Worm (Caenorhabditis elegans) whole organism, L2 larva: ENCODE data around the gene K05F1.8.

Source experiments
- ama-1 ChIP-seq: fragments of 150-350 bp; optimal IDR thresholded peaks from 2 replicates; lab custom pipeline; 2018; ENCODE audit warnings: inconsistent platforms
- blmp-1 ChIP-seq: sonication (generic microtip); optimal IDR thresholded peaks from 2 replicates; lab custom pipeline; 2017; ENCODE audit warnings: missing genetic modification characterization, mild to moderate bottlenecking, missing compliant biosample characterization, antibody characterized with exemption, moderate library complexity; ENCODE audit not compliant: insufficient read depth
- ceh-16 ChIP-seq: fragments of 150-350 bp; optimal IDR thresholded peaks from 2 replicates; lab custom pipeline; 2014; ENCODE audit warnings: missing biosample characterization, missing genetic modification characterization
- egl-27 ChIP-seq: sonication (generic microtip); optimal IDR thresholded peaks from 3 replicates; lab custom pipeline; 2017; ENCODE audit warnings: missing biosample characterization, missing genetic modification reagents, missing genetic modification characterization
- elt-1 ChIP-seq: fragments of 150-350 bp; optimal IDR thresholded peaks from 2 replicates; lab custom pipeline; 2014; ENCODE audit warnings: missing biosample characterization, missing genetic modification characterization
- gmeb-1 ChIP-seq: fragments of 150-350 bp; optimal IDR thresholded peaks from 2 replicates; lab custom pipeline; 2014; ENCODE audit warnings: missing biosample characterization, missing genetic modification characterization
- nhr-11 ChIP-seq: fragments of 150-350 bp; optimal IDR thresholded peaks from 2 replicates; lab custom pipeline; 2014; ENCODE audit warnings: missing biosample characterization, missing genetic modification characterization
- nhr-77 ChIP-seq: fragments of 150-350 bp; optimal IDR thresholded peaks from 2 replicates; lab custom pipeline; 2014; ENCODE audit warnings: missing biosample characterization, missing genetic modification characterization
- sma-3 ChIP-seq: sonication (generic microtip); optimal IDR thresholded peaks from 2 replicates; lab custom pipeline; 2016; ENCODE audit warnings: missing genetic modification reagents, missing genetic modification characterization, missing compliant biosample characterization

DNA sequence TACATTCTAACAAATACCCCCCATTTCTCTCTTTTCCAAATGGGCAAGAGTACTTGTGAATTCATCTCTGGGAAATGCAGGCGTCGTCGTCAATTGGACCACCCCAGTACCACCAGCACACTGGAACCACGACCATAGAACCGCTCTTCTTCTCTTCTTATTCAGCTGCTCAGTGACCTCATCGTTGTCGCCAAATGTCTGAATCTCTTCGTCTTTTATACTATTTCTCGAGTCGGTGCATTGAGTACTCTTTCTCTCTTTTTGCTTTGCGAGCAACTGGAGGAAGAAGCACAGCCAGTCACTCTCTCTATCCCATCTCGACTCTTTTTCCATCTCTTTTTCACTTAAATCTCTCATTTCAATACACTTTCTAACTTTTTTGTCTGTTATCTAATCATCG, 19.6 kb downstream of the K05F1.8 start:
- TF ChIP-seq ama-1 (lab: Kevin White, UChicago) (no peak), gmeb-1 (tag; lab: Kevin White, UChicago) (no peak), nhr-11 (tag; lab: Kevin White, UChicago) (no peak), nhr-77 (tag; lab: Kevin White, UChicago) (no peak), sma-3 (no peak), egl-27 (tag; lab: Kevin White, UChicago) (no peak), blmp-1 (no peak), elt-1 (tag; lab: Kevin White, UChicago) (no peak), ceh-16 (tag; lab: Kevin White, UChicago) (no peak)
